Worm (Caenorhabditis elegans): ENCODE results near the gene rabr-2.
A peak's percentile ranks its signal among the peaks of the same experiment; 100 is the strongest.

The rabr-2 gene

DNA sequence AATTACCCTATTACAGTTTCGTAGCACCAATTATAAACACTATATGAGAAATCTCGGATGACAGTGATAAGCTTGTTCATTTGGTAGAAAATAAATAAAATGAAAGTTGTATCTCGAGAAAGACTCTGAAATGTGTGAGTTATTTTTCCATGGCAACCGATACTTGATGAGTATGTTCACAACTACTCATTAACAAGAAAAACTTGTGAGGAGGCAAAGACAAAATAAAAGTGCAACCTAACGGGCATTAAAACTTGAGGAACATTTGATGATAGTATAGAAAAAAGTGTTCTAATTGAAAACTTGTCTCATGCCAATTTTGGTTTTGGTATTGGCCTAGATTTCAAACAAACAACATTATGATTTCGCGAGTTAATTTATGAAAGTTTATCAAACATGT is 46.6 kb downstream of the rabr-2 start, which contains the start of gene gcy-27:
gcy-27 (minus strand) TSS at position 101 of the 400 bp plus-strand sequence.
- no peak for TF ChIP-seq irx-1 (tag; optimal IDR thresholded peaks at IDR 0.05)
- TF ChIP-seq sptf-1 (tag; optimal IDR thresholded peaks at IDR 0.05): no peak
- TF ChIP-seq hlh-17 (GFP tag; optimal IDR thresholded peaks at IDR 0.05; ENCODE audit: borderline replicate concordance): no peak
- TF ChIP-seq ama-1 (optimal IDR thresholded peaks at IDR 0.05): no peak
- no peak for TF ChIP-seq snu-23 (GFP tag; optimal IDR thresholded peaks at IDR 0.05)
- TF ChIP-seq ceh-88 (GFP tag; IDR thresholded peaks at IDR 0.05): no peak
- TF ChIP-seq mdl-1 (tag; optimal IDR thresholded peaks at IDR 0.05): no peak
- TF ChIP-seq egl-27 (tag; optimal IDR thresholded peaks at IDR 0.05): no peak
- no peak for TF ChIP-seq pqm-1 (tag; optimal IDR thresholded peaks at IDR 0.05)
- no peak for TF ChIP-seq unc-130 (tag; optimal IDR thresholded peaks at IDR 0.05)

DNA sequence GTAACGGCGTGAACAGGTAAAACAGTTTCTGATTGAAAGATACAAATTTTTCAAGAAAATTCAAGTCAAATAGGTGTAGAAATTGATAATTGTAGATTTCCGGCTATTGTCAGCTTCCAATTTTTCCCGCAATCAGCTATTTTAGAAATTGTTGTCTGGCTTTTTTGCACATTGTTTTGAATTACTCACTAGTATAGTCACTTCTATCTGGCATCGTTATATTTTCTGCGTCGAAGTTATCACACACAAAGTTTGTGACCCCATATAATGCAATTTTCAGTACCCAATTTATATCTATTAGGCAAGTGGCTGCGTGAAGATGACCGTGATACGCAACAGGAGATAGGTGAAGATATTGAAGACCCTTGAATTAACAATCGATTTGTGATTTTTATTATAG is 47.9 kb downstream of the rabr-2 start:
- TF ChIP-seq mdl-1 (tag; optimal IDR thresholded peaks at IDR 0.05) (no peak), nhr-85 (tag) (peak; percentile 51)

- TF ChIP-seq aly-2 (tag; optimal IDR thresholded peaks at IDR 0.05) (no peak), elt-2 (tag; optimal IDR thresholded peaks at IDR 0.05) (peak; percentile 49)
Observed at ce11 chrIV:17432223-17432826, 50.8 kb downstream of the rabr-2 start.

- TF ChIP-seq fkh-4 (tag; optimal IDR thresholded peaks at IDR 0.05; ENCODE audit: borderline replicate concordance) (no peak), unc-130 (tag; optimal IDR thresholded peaks at IDR 0.05) (no peak), unc-86 (tag; optimal IDR thresholded peaks at IDR 0.05) (no peak), ces-1 (GFP tag; optimal IDR thresholded peaks at IDR 0.05) (no peak), Y116A8C.19 (tag; optimal IDR thresholded peaks at IDR 0.05; ENCODE audit: borderline replicate concordance) (no peak), grh-1 (GFP tag; IDR thresholded peaks at IDR 0.05) (no peak), aly-2 (tag; optimal IDR thresholded peaks at IDR 0.05) (no peak), snu-23 (GFP tag; optimal IDR thresholded peaks at IDR 0.05) (no peak), mef-2 (tag; optimal IDR thresholded peaks at IDR 0.05) (no peak), tlp-1 (tag; optimal IDR thresholded peaks at IDR 0.05) (no peak), nhr-28 (tag; optimal IDR thresholded peaks at IDR 0.05) (no peak), nhr-76 (tag; optimal IDR thresholded peaks at IDR 0.05) (no peak), alr-1 (tag; optimal IDR thresholded peaks at IDR 0.05; ENCODE audit: borderline replicate concordance) (no peak), nhr-47 (tag; optimal IDR thresholded peaks at IDR 0.05) (no peak), tbx-2 (tag; optimal IDR thresholded peaks at IDR 0.05) (no peak), nhr-84 (tag; optimal IDR thresholded peaks at IDR 0.05) (no peak), xbp-1 (tag; optimal IDR thresholded peaks at IDR 0.05) (no peak), egl-13 (tag; optimal IDR thresholded peaks at IDR 0.05) (no peak)
Observed at ce11 chrIV:17431287-17431686, 51.8 kb downstream of the rabr-2 start, which contains the start of gene lact-6. lact-6 (minus strand) TSS chrIV:17431387.
